Worm (Caenorhabditis elegans): ENCODE data around the gene fipr-28.
"Not testable (repeated sequence)": the region's sequence is repeated elsewhere in the genome, so short reads cannot be mapped to it uniquely, and the experiment has no call there.

Gene fipr-28

ce11 chrIV:16622522-16622921 is 5.3 kb upstream of the fipr-28 start:
- TF ChIP-seq snpc-4 (tag; optimal IDR thresholded peaks at IDR 0.05) = no peak
- no peak for TF ChIP-seq M03D4.4 (tag; optimal IDR thresholded peaks at IDR 0.05)
- no peak for TF ChIP-seq sptf-1 (tag; optimal IDR thresholded peaks at IDR 0.05)
- no peak for TF ChIP-seq nhr-2 (tag; optimal IDR thresholded peaks at IDR 0.05)
- no peak for TF ChIP-seq pha-4 (tag; optimal IDR thresholded peaks at IDR 0.05)
- TF ChIP-seq ceh-39 (tag; optimal IDR thresholded peaks at IDR 0.05) = no peak
- TF ChIP-seq sem-2 (GFP tag; optimal IDR thresholded peaks at IDR 0.05) = no peak
- no peak for TF ChIP-seq nhr-76 (tag; optimal IDR thresholded peaks at IDR 0.05)
- TF ChIP-seq lin-13 (tag; optimal IDR thresholded peaks at IDR 0.05) = no peak
- TF ChIP-seq bed-3 (GFP tag; optimal IDR thresholded peaks at IDR 0.05) = no peak
- TF ChIP-seq drap-1 (GFP tag; optimal IDR thresholded peaks at IDR 0.05) = no peak

DNA sequence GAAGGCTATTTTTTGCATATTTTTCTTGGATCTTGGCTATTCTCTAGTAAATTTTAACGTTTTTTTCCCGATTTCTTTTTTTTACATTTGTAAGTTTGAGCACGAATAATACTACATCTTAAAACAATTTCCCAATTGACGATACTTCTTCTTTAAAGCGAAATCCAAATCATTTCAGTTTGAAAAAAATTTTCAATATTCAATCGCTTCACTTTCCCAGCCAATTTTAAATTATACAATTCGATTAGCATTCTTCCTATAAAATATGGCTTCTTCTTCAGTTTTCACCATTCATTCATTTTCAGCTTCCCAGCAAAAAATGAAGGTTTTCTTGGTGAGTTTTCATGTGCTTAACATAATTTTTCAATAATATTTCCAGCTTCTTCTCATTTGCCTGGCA is 1.9 kb upstream of the fipr-28 start, which contains the start of gene fip-7:
Gene fip-7, plus strand, starts transcription at position 301 of the 400 bp plus-strand sequence.
- TF ChIP-seq unc-120 (tag; optimal IDR thresholded peaks at IDR 0.05; ENCODE audit: poor library complexity, severe bottlenecking); mls-2 (tag; optimal IDR thresholded peaks at IDR 0.05); pha-4 (tag; optimal IDR thresholded peaks at IDR 0.05): not testable (repeated sequence)

DNA sequence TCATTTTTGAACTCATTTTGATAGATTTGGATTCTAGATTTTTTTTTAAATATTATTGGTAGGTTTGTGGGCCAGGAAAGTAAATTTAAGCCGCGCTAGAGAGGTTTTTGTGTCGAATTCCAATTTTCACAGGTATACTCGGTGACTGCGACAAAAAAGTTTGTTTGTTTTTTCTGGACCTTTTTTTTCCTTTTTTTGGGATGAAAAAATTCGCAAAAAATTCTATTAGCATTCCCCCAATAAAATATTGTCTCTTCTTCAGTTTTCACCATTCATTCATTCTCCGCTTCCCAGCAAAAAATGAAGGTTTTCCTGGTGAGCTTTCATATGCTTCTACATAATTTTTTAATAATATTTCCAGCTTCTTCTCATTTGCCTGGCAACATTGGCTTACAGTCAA is 1.3 kb downstream of the fipr-28 start, which contains the start of gene Y51H4A.936:
Gene Y51H4A.936, plus strand, starts transcription at position 301 of the 400 bp plus-strand sequence.
- TF ChIP-seq ceh-83 (GFP tag; optimal IDR thresholded peaks at IDR 0.05) = no peak
- no peak for TF ChIP-seq bed-3 (GFP tag; optimal IDR thresholded peaks at IDR 0.05)
- TF ChIP-seq hlh-1 (tag; optimal IDR thresholded peaks at IDR 0.05) = no peak
- no peak for TF ChIP-seq lsy-2 (tag; optimal IDR thresholded peaks at IDR 0.05)
- TF ChIP-seq elt-3 (tag; optimal IDR thresholded peaks at IDR 0.05) = no peak
- TF ChIP-seq mls-2 (tag; optimal IDR thresholded peaks at IDR 0.05) = no peak
- TF ChIP-seq lin-13 (tag; optimal IDR thresholded peaks at IDR 0.05) = no peak
- no peak for TF ChIP-seq flh-1 (GFP tag; optimal IDR thresholded peaks at IDR 0.05)
- no peak for TF ChIP-seq M03D4.4 (tag; optimal IDR thresholded peaks at IDR 0.05)
- no peak for TF ChIP-seq lin-32 (GFP tag; optimal IDR thresholded peaks at IDR 0.05)
- no peak for TF ChIP-seq blmp-1 (tag; optimal IDR thresholded peaks at IDR 0.05)
- no peak for TF ChIP-seq nhr-2 (tag; optimal IDR thresholded peaks at IDR 0.05)

DNA sequence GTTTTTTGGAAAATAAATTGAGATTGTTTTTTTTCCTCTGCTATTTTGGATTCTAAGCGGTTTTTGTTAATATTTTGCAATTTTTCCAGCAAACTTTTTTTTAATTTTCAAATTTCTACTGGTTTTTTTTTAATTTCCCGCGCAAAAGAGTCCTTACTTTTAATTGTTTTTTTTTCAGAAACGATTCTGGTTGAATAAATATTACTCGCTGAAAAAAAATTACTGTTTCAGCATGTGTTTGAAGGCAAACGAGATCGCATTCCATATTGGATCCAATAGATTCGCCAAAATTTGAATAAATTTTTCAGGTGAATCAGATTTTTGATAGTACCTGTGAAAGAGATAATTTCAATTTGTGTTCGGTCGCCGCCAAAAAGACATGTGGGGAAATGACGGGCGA is 2.0 kb downstream of the fipr-28 start:
- TF ChIP-seq blmp-1 (tag; optimal IDR thresholded peaks at IDR 0.05) (no peak), lin-32 (GFP tag; optimal IDR thresholded peaks at IDR 0.05) (no peak), bed-3 (GFP tag; optimal IDR thresholded peaks at IDR 0.05) (no peak), ztf-11 (tag; optimal IDR thresholded peaks at IDR 0.05) (no peak), hlh-1 (tag; optimal IDR thresholded peaks at IDR 0.05) (no peak), nhr-28 (tag; optimal IDR thresholded peaks at IDR 0.05) (no peak), mep-1 (tag; optimal IDR thresholded peaks at IDR 0.05) (no peak), ceh-39 (tag; optimal IDR thresholded peaks at IDR 0.05) (no peak), ceh-83 (GFP tag; optimal IDR thresholded peaks at IDR 0.05) (no peak), mab-5 (tag; optimal IDR thresholded peaks at IDR 0.05) (no peak), zip-8 (tag; optimal IDR thresholded peaks at IDR 0.05) (no peak), nhr-237 (tag; optimal IDR thresholded peaks at IDR 0.05) (no peak), unc-39 (tag; optimal IDR thresholded peaks at IDR 0.05) (no peak), M03D4.4 (tag; optimal IDR thresholded peaks at IDR 0.05) (no peak), tbx-8 (GFP tag; optimal IDR thresholded peaks at IDR 0.05) (no peak), mls-2 (tag; optimal IDR thresholded peaks at IDR 0.05) (no peak), ces-1 (GFP tag; optimal IDR thresholded peaks at IDR 0.05) (no peak), unc-62 (GFP tag; optimal IDR thresholded peaks at IDR 0.05) (no peak), elt-3 (tag; optimal IDR thresholded peaks at IDR 0.05) (no peak)

DNA sequence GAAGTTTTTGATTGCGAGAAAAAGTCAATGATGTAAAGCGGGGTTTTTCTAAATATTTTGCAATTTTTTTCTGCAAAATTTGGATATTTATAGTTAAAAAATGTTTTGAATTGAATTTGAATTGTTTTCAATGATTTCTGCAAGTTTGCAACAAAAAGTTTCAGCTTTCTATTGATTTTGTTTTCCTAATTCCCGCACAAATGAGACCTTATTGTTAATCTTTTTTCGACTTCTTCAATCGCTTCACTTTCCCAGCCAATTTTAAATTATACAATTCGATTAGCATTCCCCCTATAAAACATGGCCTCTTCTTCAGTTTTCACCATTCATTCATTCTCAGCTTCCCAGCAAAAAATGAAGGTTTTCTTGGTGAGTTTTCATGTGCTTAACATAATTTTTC is 2.8 kb downstream of the fipr-28 start, which contains the start of gene fipr-27:
Gene fipr-27, plus strand, starts transcription at position 301 of the 400 bp plus-strand sequence.
- TF ChIP-seq sem-2 (GFP tag; optimal IDR thresholded peaks at IDR 0.05) = no peak
- TF ChIP-seq elt-3 (tag; optimal IDR thresholded peaks at IDR 0.05) = no peak
- no peak for TF ChIP-seq snpc-4 (tag; optimal IDR thresholded peaks at IDR 0.05)
- TF ChIP-seq pha-4 (tag; optimal IDR thresholded peaks at IDR 0.05) = no peak
- TF ChIP-seq ceh-83 (GFP tag; optimal IDR thresholded peaks at IDR 0.05) = no peak
- TF ChIP-seq mep-1 (tag; optimal IDR thresholded peaks at IDR 0.05) = no peak
- no peak for TF ChIP-seq hlh-1 (tag; optimal IDR thresholded peaks at IDR 0.05)
- no peak for TF ChIP-seq flh-1 (GFP tag; optimal IDR thresholded peaks at IDR 0.05)
- no peak for TF ChIP-seq zip-8 (tag; optimal IDR thresholded peaks at IDR 0.05)
- TF ChIP-seq M03D4.4 (tag; optimal IDR thresholded peaks at IDR 0.05) = no peak
- TF ChIP-seq ces-1 (GFP tag; optimal IDR thresholded peaks at IDR 0.05) = no peak
- no peak for TF ChIP-seq nhr-2 (tag; optimal IDR thresholded peaks at IDR 0.05)
- no peak for TF ChIP-seq drap-1 (GFP tag; optimal IDR thresholded peaks at IDR 0.05)
- no peak for TF ChIP-seq lsy-2 (tag; optimal IDR thresholded peaks at IDR 0.05)
- no peak for TF ChIP-seq blmp-1 (tag; optimal IDR thresholded peaks at IDR 0.05)
- TF ChIP-seq lin-13 (tag; optimal IDR thresholded peaks at IDR 0.05) = no peak
- no peak for TF ChIP-seq ztf-11 (tag; optimal IDR thresholded peaks at IDR 0.05)
- no peak for TF ChIP-seq tbx-8 (GFP tag; optimal IDR thresholded peaks at IDR 0.05)
- TF ChIP-seq nhr-28 (tag; optimal IDR thresholded peaks at IDR 0.05) = no peak
- TF ChIP-seq elt-1 (tag; optimal IDR thresholded peaks at IDR 0.05; ENCODE audit: borderline replicate concordance, insufficient read depth) = no peak

Data from whole organism, mixed stage, embryonic.